Worm (Caenorhabditis elegans): Measurements from ENCODE around the gene R05A10.2.
"Not testable (repeated sequence)": the region's sequence is repeated elsewhere in the genome, so short reads cannot be mapped to it uniquely, and the experiment has no call there.

ce11 chrIV:14218526-14218925 is 41.5 kb downstream of the R05A10.2 start:
- not testable (repeated sequence) for TF ChIP-seq elt-3 (tag; optimal IDR thresholded peaks at IDR 0.05); cnd-1 (tag; optimal IDR thresholded peaks at IDR 0.05); ztf-11 (tag; optimal IDR thresholded peaks at IDR 0.05); pha-4 (tag; optimal IDR thresholded peaks at IDR 0.05); unc-62 (GFP tag; optimal IDR thresholded peaks at IDR 0.05); ces-1 (GFP tag; optimal IDR thresholded peaks at IDR 0.05); unc-39 (tag; optimal IDR thresholded peaks at IDR 0.05); elt-1 (tag; optimal IDR thresholded peaks at IDR 0.05; ENCODE audit: borderline replicate concordance, insufficient read depth); nhr-237 (tag; optimal IDR thresholded peaks at IDR 0.05); mep-1 (tag; optimal IDR thresholded peaks at IDR 0.05); nhr-28 (tag; optimal IDR thresholded peaks at IDR 0.05)
